Worm (Caenorhabditis elegans) whole organism, L3 larva: ENCODE results near the gene sru-25.

Experiments used
- R02D3.7 ChIP-seq: fragments of 150-350 bp; optimal IDR thresholded peaks from 2 replicates; lab custom pipeline; 2014; ENCODE audit warnings: missing biosample characterization, missing genetic modification characterization
- ZK546.5 ChIP-seq: sonication (generic microtip); optimal IDR thresholded peaks from 2 replicates; lab custom pipeline; 2017; ENCODE audit warnings: missing biosample characterization, missing genetic modification characterization
- ceh-16 ChIP-seq: sonication (generic microtip); optimal IDR thresholded peaks from 2 replicates; lab custom pipeline; 2017; ENCODE audit warnings: missing biosample characterization, missing genetic modification characterization
- ceh-28 ChIP-seq: fragments of 150-350 bp; optimal IDR thresholded peaks from 2 replicates; lab custom pipeline; 2014; ENCODE audit warnings: missing biosample characterization, missing genetic modification reagents, missing genetic modification characterization
- ceh-9 ChIP-seq: sonication (generic microtip); optimal IDR thresholded peaks from 2 replicates; lab custom pipeline; 2018; ENCODE audit warnings: missing biosample characterization, missing genetic modification characterization
- daf-12 ChIP-seq: fragments of 150-350 bp; optimal IDR thresholded peaks from 2 replicates; lab custom pipeline; 2014; ENCODE audit warnings: missing biosample characterization, missing genetic modification reagents, missing genetic modification characterization
- egl-27 ChIP-seq: sonication (generic microtip); optimal IDR thresholded peaks from 4 replicates; lab custom pipeline; 2017; ENCODE audit warnings: missing biosample characterization, missing genetic modification reagents, missing genetic modification characterization
- egl-5 ChIP-seq: fragments of 150-350 bp; optimal IDR thresholded peaks from 2 replicates; lab custom pipeline; 2017; ENCODE audit warnings: missing biosample characterization, missing genetic modification reagents, missing genetic modification characterization, inconsistent platforms
- elt-3 ChIP-seq, 3 experiments: fragments of 150-350 bp in 1 of 3; sonication (generic microtip) in 2 of 3; optimal IDR thresholded peaks; 2 replicates in 2 of 3; 4 replicates in 1 of 3; lab custom pipeline; 2014 to 2017; ENCODE audit warnings: missing biosample characterization in 3 of 3, missing genetic modification characterization in 3 of 3
- fkh-10 ChIP-seq: sonication (generic microtip); optimal IDR thresholded peaks from 2 replicates; lab custom pipeline; 2017; ENCODE audit warnings: missing biosample characterization, missing genetic modification reagents, missing genetic modification characterization
- fos-1 ChIP-seq: fragments of 150-350 bp; optimal IDR thresholded peaks from 2 replicates; lab custom pipeline; 2014; ENCODE audit warnings: missing biosample characterization, missing genetic modification characterization
- hmg-11 ChIP-seq: sonication (generic microtip); optimal IDR thresholded peaks from 2 replicates; lab custom pipeline; 2016; ENCODE audit warnings: missing genetic modification characterization, missing compliant biosample characterization
- jun-1 ChIP-seq: fragments of 150-350 bp; optimal IDR thresholded peaks from 2 replicates; lab custom pipeline; 2014; ENCODE audit warnings: missing biosample characterization, missing genetic modification reagents, missing genetic modification characterization
- lin-15B ChIP-seq: fragments of 150-350 bp; optimal IDR thresholded peaks from 2 replicates; lab custom pipeline; 2014; ENCODE audit warnings: missing biosample characterization, missing genetic modification characterization
- lin-39 ChIP-seq: fragments of 150-350 bp; optimal IDR thresholded peaks from 2 replicates; lab custom pipeline; 2018; ENCODE audit warnings: missing biosample characterization, missing genetic modification reagents, missing genetic modification characterization
- nfya-1 ChIP-seq: sonication (generic microtip); optimal IDR thresholded peaks from 2 replicates; lab custom pipeline; 2017; ENCODE audit warnings: missing genetic modification characterization, mild to moderate bottlenecking, missing compliant biosample characterization, antibody characterized with exemption, moderate library complexity; ENCODE audit not compliant: insufficient read depth
- nhr-11 ChIP-seq: fragments of 150-350 bp; optimal IDR thresholded peaks from 2 replicates; lab custom pipeline; 2014; ENCODE audit warnings: missing biosample characterization, missing genetic modification characterization
- nhr-12 ChIP-seq: fragments of 150-350 bp; optimal IDR thresholded peaks from 2 replicates; lab custom pipeline; 2014; ENCODE audit warnings: missing biosample characterization, missing genetic modification characterization
- nhr-25 ChIP-seq: sonication (generic microtip); optimal IDR thresholded peaks from 2 replicates; lab custom pipeline; 2017; ENCODE audit warnings: missing biosample characterization, missing genetic modification characterization
- nhr-67 ChIP-seq: fragments of 150-350 bp; optimal IDR thresholded peaks from 2 replicates; lab custom pipeline; 2014; ENCODE audit warnings: missing biosample characterization, missing genetic modification characterization
- nhr-76 ChIP-seq: fragments of 150-350 bp; sonication (generic microtip); optimal IDR thresholded peaks from 5 replicates; lab custom pipeline; 2014; ENCODE audit warnings: missing biosample characterization, missing genetic modification characterization
- nhr-77 ChIP-seq: fragments of 150-350 bp; optimal IDR thresholded peaks from 2 replicates; lab custom pipeline; 2014; ENCODE audit warnings: missing biosample characterization, missing genetic modification characterization
- pha-4 ChIP-seq: fragments of 150-350 bp; optimal IDR thresholded peaks from 2 replicates; lab custom pipeline; 2014; ENCODE audit warnings: missing biosample characterization, missing genetic modification reagents, missing genetic modification characterization
- sea-2 ChIP-seq: fragments of 150-350 bp; sonication (generic microtip); optimal IDR thresholded peaks from 4 replicates; lab custom pipeline; 2014; ENCODE audit warnings: missing biosample characterization, missing genetic modification reagents, missing genetic modification characterization
- skn-1 ChIP-seq: fragments of 150-350 bp; optimal IDR thresholded peaks from 2 replicates; lab custom pipeline; 2014; ENCODE audit warnings: missing biosample characterization, missing genetic modification characterization
- snpc-4 ChIP-seq: fragments of 150-350 bp; optimal IDR thresholded peaks from 2 replicates; lab custom pipeline; 2014; ENCODE audit warnings: missing biosample characterization, missing genetic modification characterization
- tbx-2 ChIP-seq: sonication (generic microtip); optimal IDR thresholded peaks from 2 replicates; lab custom pipeline; 2016; ENCODE audit warnings: mild to moderate bottlenecking, missing genetic modification characterization, missing compliant biosample characterization
- unc-39 ChIP-seq: sonication (generic microtip); optimal IDR thresholded peaks from 4 replicates; lab custom pipeline; 2017; ENCODE audit warnings: missing biosample characterization, missing genetic modification characterization
- unc-62 ChIP-seq: fragments of 150-350 bp; sonication (generic microtip); optimal IDR thresholded peaks from 4 replicates; lab custom pipeline; 2014; ENCODE audit warnings: missing biosample characterization, missing genetic modification reagents, missing genetic modification characterization
- ztf-11 ChIP-seq: fragments of 150-350 bp; optimal IDR thresholded peaks from 2 replicates; lab custom pipeline; 2014; ENCODE audit warnings: missing biosample characterization, missing genetic modification characterization

Gene sru-25

DNA sequence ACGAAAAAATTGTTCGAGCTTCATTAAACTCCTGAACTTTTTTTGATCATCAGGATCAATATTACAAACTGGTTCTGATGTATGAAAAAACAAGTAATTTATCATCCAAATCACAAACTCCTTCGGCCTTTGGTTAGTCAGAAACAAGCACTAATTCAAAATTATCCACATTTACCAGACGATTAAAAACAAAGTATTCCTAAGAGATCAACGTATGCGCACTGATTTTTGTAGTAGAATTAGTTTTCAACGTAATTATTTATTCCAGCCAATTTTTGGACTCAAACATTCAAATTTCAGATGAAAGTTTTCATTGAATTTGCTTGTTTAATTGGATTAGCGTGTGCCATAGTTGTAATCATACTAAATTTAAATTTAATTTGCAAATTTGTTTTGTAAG lies 32.8 kb upstream of the sru-25 start, which contains the start of gene srbc-38:
Gene srbc-38 (plus strand): TSS at position 301 of the 400 bp plus-strand sequence.
- TF ChIP-seq elt-3 (tag; optimal IDR thresholded peaks at IDR 0.05; lab: Kevin White, UChicago) (no peak), unc-62 (GFP tag; lab: Kevin White, UChicago) (no peak), ztf-11 (no peak), egl-5 (tag; lab: Kevin White, UChicago) (no peak), ceh-9 (tag; lab: Kevin White, UChicago) (no peak), nhr-11 (tag; lab: Kevin White, UChicago) (no peak), egl-27 (tag; lab: Kevin White, UChicago) (no peak), nfya-1 (no peak), skn-1 (no peak), nhr-25 (no peak), hmg-11 (tag; lab: Kevin White, UChicago) (no peak), R02D3.7 (tag; lab: Kevin White, UChicago) (no peak), tbx-2 (tag; lab: Kevin White, UChicago) (no peak)

DNA sequence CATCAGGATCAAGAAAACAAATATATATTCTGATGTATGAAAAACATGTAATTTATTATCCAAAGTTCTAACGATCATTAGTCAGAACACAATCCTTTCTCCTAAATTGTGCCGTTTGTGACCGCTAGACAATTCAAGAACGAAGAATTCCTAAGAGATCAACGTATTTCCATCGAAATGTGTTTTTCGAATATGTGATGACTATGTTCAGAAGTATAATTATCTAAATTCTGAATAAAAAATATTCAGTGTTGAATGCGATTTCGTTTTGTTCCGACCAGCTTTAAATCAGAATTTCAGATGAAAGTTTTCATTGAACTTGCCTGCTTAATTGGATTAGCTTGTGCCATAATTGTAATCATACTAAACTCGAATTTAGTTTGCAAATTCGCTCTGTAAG lies 28.1 kb upstream of the sru-25 start, which contains the start of gene srbc-37:
Gene srbc-37 (plus strand): TSS at position 301 of the 400 bp plus-strand sequence.
- no peak for TF ChIP-seq nfya-1
- TF ChIP-seq pha-4: no peak
- no peak for TF ChIP-seq lin-39 (tag; lab: Kevin White, UChicago)
- TF ChIP-seq nhr-25: no peak
- no peak for TF ChIP-seq ZK546.5
- no peak for TF ChIP-seq egl-27 (tag; lab: Kevin White, UChicago)
- TF ChIP-seq nhr-77 (tag; lab: Kevin White, UChicago): no peak
- TF ChIP-seq lin-15B (tag; lab: Kevin White, UChicago): no peak
- no peak for TF ChIP-seq ceh-9 (tag; lab: Kevin White, UChicago)

ce11 chrV:699489-700129 lies 25.5 kb upstream of the sru-25 start, which contains the start of the genes ugt-29 and srx-5:
TSS of gene ugt-29 (minus strand) at chrV:699589.
TSS of gene srx-5 (plus strand) at chrV:700079.
- TF ChIP-seq nhr-76 (tag; lab: Kevin White, UChicago): no peak
- no peak for TF ChIP-seq nhr-25
- TF ChIP-seq daf-12 (tag; lab: Kevin White, UChicago): no peak
- TF ChIP-seq skn-1: no peak
- TF ChIP-seq snpc-4 (tag; lab: Kevin White, UChicago): no peak
- TF ChIP-seq jun-1: no peak
- TF ChIP-seq unc-39 (tag; lab: Kevin White, UChicago): no peak
- TF ChIP-seq ceh-28 (tag; lab: Kevin White, UChicago): no peak
- TF ChIP-seq fos-1 (tag; lab: Kevin White, UChicago): no peak
- TF ChIP-seq sea-2 (GFP tag; lab: Kevin White, UChicago): no peak
- TF ChIP-seq unc-62 (GFP tag; lab: Kevin White, UChicago): no peak
- TF ChIP-seq, all 47 proteins: peak for 0

DNA sequence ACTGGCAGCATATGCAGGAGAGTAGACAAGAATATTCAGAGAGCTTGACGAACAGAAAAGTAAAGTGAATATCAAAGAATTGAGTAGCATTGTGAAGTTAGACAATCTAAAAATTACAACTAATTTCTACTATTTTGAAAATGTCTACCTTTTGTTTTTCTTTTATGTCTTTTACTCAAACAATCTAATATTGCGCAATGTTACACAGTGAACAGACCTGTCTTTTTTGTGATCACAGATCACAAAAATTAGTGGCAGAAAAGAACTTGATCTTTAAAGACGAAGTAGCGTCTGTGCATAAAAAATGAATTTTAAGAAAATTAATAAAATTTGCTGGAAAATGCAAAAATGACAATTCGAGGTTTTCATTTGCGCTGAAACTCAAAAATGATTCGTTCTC lies 24.9 kb upstream of the sru-25 start:
- TF ChIP-seq unc-39 (tag; lab: Kevin White, UChicago) (no peak), nhr-77 (tag; lab: Kevin White, UChicago) (no peak), nhr-76 (tag; lab: Kevin White, UChicago) (no peak), ceh-28 (tag; lab: Kevin White, UChicago) (no peak), ceh-9 (tag; lab: Kevin White, UChicago) (no peak), snpc-4 (tag; lab: Kevin White, UChicago) (no peak), nhr-25 (no peak), nhr-11 (tag; lab: Kevin White, UChicago) (no peak), ceh-16 (no peak), R02D3.7 (tag; lab: Kevin White, UChicago) (no peak), nhr-12 (tag; lab: Kevin White, UChicago) (no peak)

- TF ChIP-seq nhr-67 (tag; lab: Kevin White, UChicago): no peak
- no peak for TF ChIP-seq unc-39 (tag; lab: Kevin White, UChicago)
- no peak for TF ChIP-seq fkh-10 (GFP tag; lab: Kevin White, UChicago)
- no peak for TF ChIP-seq nhr-76 (tag; lab: Kevin White, UChicago)
- TF ChIP-seq ceh-9 (tag; lab: Kevin White, UChicago): no peak
- TF ChIP-seq pha-4: no peak
Measured at ce11 chrV:695914-696313, 21.8 kb upstream of the sru-25 start, which contains the start of gene srj-52. TSS of gene srj-52 (minus strand) at chrV:696014.
